Worm (Caenorhabditis elegans): Measurements from ENCODE around the gene F10D2.16.

ce11 chrV:7085518-7086104, 48.5 kb upstream of the F10D2.16 start, which contains the start of gene VC5.2:
- no peak for TF ChIP-seq nhr-10 (tag; optimal IDR thresholded peaks at IDR 0.05)
- no peak for TF ChIP-seq nhr-237 (tag; optimal IDR thresholded peaks at IDR 0.05)
- no peak for TF ChIP-seq elt-3 (tag; optimal IDR thresholded peaks at IDR 0.05)
- TF ChIP-seq snpc-4 (tag; optimal IDR thresholded peaks at IDR 0.05) = no peak
- no peak for TF ChIP-seq ama-1 (optimal IDR thresholded peaks at IDR 0.05)
- TF ChIP-seq ceh-16 (tag; optimal IDR thresholded peaks at IDR 0.05) = no peak
- TF ChIP-seq lin-13 (GFP tag; optimal IDR thresholded peaks at IDR 0.05) = no peak
- TF ChIP-seq lin-39 (tag; optimal IDR thresholded peaks at IDR 0.05) = no peak
- peak; percentile 48 for TF ChIP-seq sma-9 (GFP tag; optimal IDR thresholded peaks at IDR 0.05)
- TF ChIP-seq sma-9 (tag; optimal IDR thresholded peaks at IDR 0.05) = no peak
- TF ChIP-seq nhr-25 (tag; optimal IDR thresholded peaks at IDR 0.05) = no peak
- no peak for TF ChIP-seq ZK546.5 (tag; optimal IDR thresholded peaks at IDR 0.05)
- no peak for TF ChIP-seq unc-39 (tag; optimal IDR thresholded peaks at IDR 0.05)
- no peak for TF ChIP-seq unc-62 (GFP tag; optimal IDR thresholded peaks at IDR 0.05)
